Fruit fly (Drosophila melanogaster): Measurements from ENCODE around the gene CG15369.

CG15369 gene

DNA sequence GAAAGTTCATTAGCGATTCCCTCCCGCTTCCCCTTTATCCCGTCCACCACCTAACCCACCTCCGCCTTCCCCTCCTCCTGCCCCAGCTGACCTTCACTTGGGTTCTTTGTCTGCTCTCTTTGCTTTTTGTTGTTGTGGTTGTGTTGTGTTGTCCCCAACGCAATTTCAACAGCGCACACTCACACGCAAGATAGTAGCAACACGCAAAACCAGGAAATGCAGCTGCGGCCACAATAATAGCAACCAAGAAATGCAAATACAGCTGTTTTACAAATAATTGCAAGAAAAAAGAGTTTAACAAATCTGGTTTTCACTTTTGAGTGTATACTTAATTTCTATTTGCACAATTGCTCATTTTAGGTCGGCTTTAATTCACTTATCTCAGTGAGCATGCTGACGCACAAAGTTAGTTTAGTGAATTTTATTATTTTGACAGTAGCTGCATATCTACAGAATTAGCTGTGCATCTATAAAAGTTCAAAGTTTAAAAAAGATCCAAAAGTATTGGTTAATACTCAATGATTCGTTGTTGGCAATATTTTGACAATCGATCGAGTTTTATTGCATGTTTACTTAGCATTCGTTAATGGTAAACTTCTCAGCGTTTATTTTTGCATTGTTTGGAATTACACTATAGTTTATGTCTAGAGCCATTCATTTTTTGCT is 34.7 kb downstream of the CG15369 start (continued):
- TF ChIP-seq Lim3 (GFP tag; IDR thresholded peaks at IDR 0.05), result no peak
- peak in 1 of 2 experiments; percentile 93 for TF ChIP-seq Eip74EF (GFP tag; optimal IDR thresholded peaks at IDR 0.05)
- no peak for TF ChIP-seq tup (GFP tag; optimal IDR thresholded peaks at IDR 0.05)
- TF ChIP-seq stwl (tag; optimal IDR thresholded peaks at IDR 0.05), result no peak
- TF ChIP-seq en (GFP tag; optimal IDR thresholded peaks at IDR 0.05), result no peak
- 0 out of 2 replicates have a peak, but pooled peaks have one; percentile 19 for TF ChIP-seq Ada2b (GFP tag; IDR thresholded peaks at IDR 0.05)
- no peak for TF ChIP-seq gce (GFP tag; IDR thresholded peaks at IDR 0.05)
- no peak for TF ChIP-seq nerfin-2 (GFP tag; IDR thresholded peaks at IDR 0.05; ENCODE audit: partially characterized antibody)
- 0 out of 3 replicates have a peak, but pooled peaks have one; percentile 26 for TF ChIP-seq dysf (GFP tag; IDR thresholded peaks at IDR 0.05)
- TF ChIP-seq amos (GFP tag; IDR thresholded peaks at IDR 0.05; ENCODE audit: partially characterized antibody), result no peak
- no peak for TF ChIP-seq nerfin-1 (tag; optimal IDR thresholded peaks at IDR 0.05)
- no peak for TF ChIP-seq CG34422 (GFP tag; IDR thresholded peaks at IDR 0.05)
- no peak for TF ChIP-seq Scr (GFP tag; IDR thresholded peaks at IDR 0.05; ENCODE audit: partially characterized antibody)
- TF ChIP-seq Meics (GFP tag; optimal IDR thresholded peaks at IDR 0.05), result no peak
- no peak for TF ChIP-seq ftz-f1 (GFP tag; optimal IDR thresholded peaks at IDR 0.05)
- TF ChIP-seq CG11398 (GFP tag; optimal IDR thresholded peaks at IDR 0.05), result no peak
- TF ChIP-seq hkb (optimal IDR thresholded peaks at IDR 0.05), result no peak
- TF ChIP-seq hkb (GFP tag; IDR thresholded peaks at IDR 0.05), result 0 out of 2 replicates have a peak, but pooled peaks have one; percentile 36
- TF ChIP-seq CG7556 (GFP tag; optimal IDR thresholded peaks at IDR 0.05), result peak; percentile 4
- no peak for TF ChIP-seq crp (GFP tag; optimal IDR thresholded peaks at IDR 0.05)
- TF ChIP-seq Xrp1 (GFP tag; IDR thresholded peaks at IDR 0.05), result peak; percentile 49; the same call in 1 of the 2 replicates
- no peak for TF ChIP-seq bbx (GFP tag; IDR thresholded peaks at IDR 0.05; ENCODE audit: partially characterized antibody)
- TF ChIP-seq CG12071 (GFP tag; optimal IDR thresholded peaks at IDR 0.05), result no peak
- no peak for TF ChIP-seq CG5245 (GFP tag; optimal IDR thresholded peaks at IDR 0.05)
- TF ChIP-seq insv (GFP tag; optimal IDR thresholded peaks at IDR 0.05), result no peak
- peak; percentile 36 for TF ChIP-seq CG11504 (tag; optimal IDR thresholded peaks at IDR 0.05)
- TF ChIP-seq cas (GFP tag; IDR thresholded peaks at IDR 0.05), result no peak
- TF ChIP-seq tll (GFP tag; optimal IDR thresholded peaks at IDR 0.05), result no peak
- TF ChIP-seq pb (GFP tag; optimal IDR thresholded peaks at IDR 0.05), result no peak
- TF ChIP-seq CG17361 (GFP tag; IDR thresholded peaks at IDR 0.05), result peak; percentile 47; the same call in 1 of the 3 replicates
- TF ChIP-seq stc (GFP tag; IDR thresholded peaks at IDR 0.05), result peak; percentile 43; the same call in 1 of the 2 replicates
- no peak for TF ChIP-seq CG17612 (GFP tag; IDR thresholded peaks at IDR 0.05)
- no peak for TF ChIP-seq ems (GFP tag; optimal IDR thresholded peaks at IDR 0.05)
- no peak for TF ChIP-seq CG30020 (tag; optimal IDR thresholded peaks at IDR 0.05)
- TF ChIP-seq CG42726 (GFP tag; IDR thresholded peaks at IDR 0.05; ENCODE audit: partially characterized antibody), result no peak
- no peak for TF ChIP-seq CG14710 (tag; optimal IDR thresholded peaks at IDR 0.05)
- 0 out of 3 replicates have a peak, but pooled peaks have one; percentile 41 for TF ChIP-seq ase (GFP tag; IDR thresholded peaks at IDR 0.05)
- TF ChIP-seq CG14441 (GFP tag; IDR thresholded peaks at IDR 0.05), result peak; percentile 52
- peak; percentile 7 for TF ChIP-seq CG9437 (GFP tag; optimal IDR thresholded peaks at IDR 0.05)
- TF ChIP-seq Gug (GFP tag; IDR thresholded peaks at IDR 0.05), result no peak
- TF ChIP-seq maf-S (GFP tag; optimal IDR thresholded peaks at IDR 0.05), result no peak
- TF ChIP-seq Dek (tag; optimal IDR thresholded peaks at IDR 0.05), result no peak
- TF ChIP-seq Blimp-1 (GFP tag; optimal IDR thresholded peaks at IDR 0.05), result peak; percentile 24
- no peak for TF ChIP-seq Hmr (GFP tag; optimal IDR thresholded peaks at IDR 0.05)
- TF ChIP-seq unpg (GFP tag; optimal IDR thresholded peaks at IDR 0.05), result peak; percentile 21
- no peak for TF ChIP-seq Myb (GFP tag; optimal IDR thresholded peaks at IDR 0.05)
- no peak for TF ChIP-seq Oaz (GFP tag; IDR thresholded peaks at IDR 0.05)
- peak; percentile 54 for TF ChIP-seq CG1603 (tag; optimal IDR thresholded peaks at IDR 0.05)
- TF ChIP-seq Awh (GFP tag; IDR thresholded peaks at IDR 0.05), result no peak

All from whole organism, embryonic.